Worm (Caenorhabditis elegans) whole organism, L1 larva: ENCODE results near the gene ceh-40.

Source experiments
- C16A3.4 ChIP-seq: fragments of 150-350 bp; optimal IDR thresholded peaks from 2 replicates; lab custom pipeline; 2014; ENCODE audit warnings: missing biosample characterization, missing genetic modification characterization
- F16B12.6 ChIP-seq: fragments of 150-350 bp; optimal IDR thresholded peaks from 2 replicates; lab custom pipeline; 2014; ENCODE audit warnings: missing biosample characterization, missing genetic modification characterization
- Y116A8C.19 ChIP-seq: sonication (generic microtip); optimal IDR thresholded peaks from 2 replicates; lab custom pipeline; 2016; ENCODE audit warnings: missing compliant biosample characterization, missing genetic modification characterization, borderline replicate concordance
- aha-1 ChIP-seq: fragments of 150-350 bp; optimal IDR thresholded peaks from 2 replicates; lab custom pipeline; 2014; ENCODE audit warnings: missing biosample characterization, missing genetic modification characterization
- alr-1 ChIP-seq: fragments of 200-800 bp; sonication (Bioruptor generic); optimal IDR thresholded peaks from 2 replicates; lab custom pipeline; 2018; ENCODE audit warnings: borderline replicate concordance, mild to moderate bottlenecking, missing genetic modification characterization, missing compliant biosample characterization
- ama-1 ChIP-seq: fragments of 150-350 bp; optimal IDR thresholded peaks from 2 replicates; lab custom pipeline; 2014
- ceh-63 ChIP-seq: fragments of 200-800 bp; sonication (Bioruptor generic); optimal IDR thresholded peaks from 2 replicates; lab custom pipeline; 2018; ENCODE audit warnings: mild to moderate bottlenecking, missing genetic modification characterization, missing compliant biosample characterization
- ceh-8 ChIP-seq: fragments of 200-800 bp; sonication (Bioruptor generic); optimal IDR thresholded peaks from 2 replicates; lab custom pipeline; 2018; ENCODE audit warnings: mild to moderate bottlenecking, missing genetic modification characterization, moderate library complexity, missing compliant biosample characterization
- ceh-88 ChIP-seq: fragments of 200-800 bp; sonication (Bioruptor generic); IDR thresholded peaks from 2 replicates; pipeline ENCODE4 v1.3.6; 2022; ENCODE audit warnings: missing genetic modification characterization, missing compliant biosample characterization
- dsc-1 ChIP-seq: sonication (generic microtip); optimal IDR thresholded peaks from 2 replicates; lab custom pipeline; 2016; ENCODE audit warnings: mild to moderate bottlenecking, missing genetic modification characterization, missing compliant biosample characterization
- efl-1 ChIP-seq, 4 experiments: fragments of 150-350 bp; optimal IDR thresholded peaks in 3 of 4; peaks in 1 of 4; 1 replicate in 1 of 4; 2 replicates in 3 of 4; lab custom pipeline; 2014; ENCODE audit warnings: missing biosample characterization in 2 of 4, missing genetic modification characterization in 2 of 4, missing genetic modification reagents in 2 of 4
- elt-2 ChIP-seq: sonication (generic microtip); optimal IDR thresholded peaks from 2 replicates; lab custom pipeline; 2016; ENCODE audit warnings: missing genetic modification characterization, mild to moderate bottlenecking, inconsistent platforms, missing compliant biosample characterization, missing genetic modification reagents
- ets-5 ChIP-seq: fragments of 200-800 bp; sonication (Bioruptor generic); IDR thresholded peaks from 2 replicates; pipeline ENCODE4 v1.3.6; 2022; ENCODE audit warnings: missing genetic modification characterization, missing compliant biosample characterization
- fkh-8 ChIP-seq: sonication (generic microtip); optimal IDR thresholded peaks from 2 replicates; lab custom pipeline; 2016; ENCODE audit warnings: mild to moderate bottlenecking, missing genetic modification characterization, missing compliant biosample characterization
- grh-1 ChIP-seq: fragments of 200-800 bp; sonication (Bioruptor generic); IDR thresholded peaks from 2 replicates; pipeline ENCODE4 v1.3.6; 2022; ENCODE audit warnings: missing genetic modification reagents, missing genetic modification characterization, missing compliant biosample characterization
- hlh-4 ChIP-seq: sonication (generic microtip); optimal IDR thresholded peaks from 2 replicates; lab custom pipeline; 2016; ENCODE audit warnings: mild to moderate bottlenecking, missing genetic modification characterization, missing compliant biosample characterization
- irx-1 ChIP-seq: sonication (generic microtip); optimal IDR thresholded peaks from 2 replicates; lab custom pipeline; 2016; ENCODE audit warnings: missing genetic modification characterization, missing compliant biosample characterization
- isw-1 ChIP-seq: fragments of 200-800 bp; sonication (Bioruptor generic); IDR thresholded peaks from 2 replicates; pipeline ENCODE4 v1.3.6; 2022; ENCODE audit warnings: missing genetic modification characterization, missing compliant biosample characterization
- jun-1 ChIP-seq: fragments of 150-350 bp; optimal IDR thresholded peaks from 2 replicates; lab custom pipeline; 2014; ENCODE audit warnings: missing biosample characterization, missing genetic modification reagents, missing genetic modification characterization
- lin-14 ChIP-seq: fragments of 200-800 bp; sonication (Bioruptor generic); optimal IDR thresholded peaks from 2 replicates; lab custom pipeline; 2018; ENCODE audit warnings: mild to moderate bottlenecking, missing genetic modification characterization, moderate library complexity, missing compliant biosample characterization
- mdl-1 ChIP-seq, 2 experiments: fragments of 150-350 bp; optimal IDR thresholded peaks; 2 replicates each; lab custom pipeline; 2014 to 2017; ENCODE audit warnings: missing biosample characterization in 2 of 2, missing genetic modification characterization in 2 of 2, inconsistent platforms in 1 of 2
- mep-1 ChIP-seq: fragments of 150-350 bp; optimal IDR thresholded peaks from 2 replicates; lab custom pipeline; 2014; ENCODE audit warnings: missing biosample characterization, missing genetic modification characterization
- nhr-19 ChIP-seq: fragments of 200-800 bp; sonication (Bioruptor generic); conservative IDR thresholded peaks from 2 replicates; pipeline ENCODE4 v1.3.6; 2022; ENCODE audit warnings: missing genetic modification characterization, missing compliant biosample characterization
- nhr-20 ChIP-seq: sonication (generic microtip); optimal IDR thresholded peaks from 2 replicates; lab custom pipeline; 2016; ENCODE audit warnings: mild to moderate bottlenecking, missing genetic modification characterization, missing compliant biosample characterization
- nhr-76 ChIP-seq: sonication (generic microtip); optimal IDR thresholded peaks from 2 replicates; lab custom pipeline; 2017; ENCODE audit warnings: missing biosample characterization, missing genetic modification characterization
- nhr-84 ChIP-seq: sonication (generic microtip); optimal IDR thresholded peaks from 2 replicates; lab custom pipeline; 2017; ENCODE audit warnings: missing biosample characterization, missing genetic modification characterization
- pag-3 ChIP-seq: sonication (generic microtip); optimal IDR thresholded peaks from 2 replicates; lab custom pipeline; 2017; ENCODE audit warnings: missing genetic modification characterization, mild to moderate bottlenecking, missing compliant biosample characterization, antibody characterized with exemption, borderline replicate concordance; ENCODE audit not compliant: insufficient read depth
- rnt-1 ChIP-seq: sonication (generic microtip); optimal IDR thresholded peaks from 2 replicates; lab custom pipeline; 2016; ENCODE audit warnings: mild to moderate bottlenecking, missing genetic modification characterization, moderate library complexity, missing compliant biosample characterization
- skn-1 ChIP-seq: fragments of 150-350 bp; optimal IDR thresholded peaks from 2 replicates; lab custom pipeline; 2014; ENCODE audit warnings: missing biosample characterization, missing genetic modification characterization
- snpc-4 ChIP-seq: fragments of 150-350 bp; optimal IDR thresholded peaks from 2 replicates; lab custom pipeline; 2014; ENCODE audit warnings: missing biosample characterization, missing genetic modification characterization
- snu-23 ChIP-seq: sonication (generic microtip); optimal IDR thresholded peaks from 2 replicates; lab custom pipeline; 2016; ENCODE audit warnings: missing genetic modification characterization, missing compliant biosample characterization
- sox-4 ChIP-seq: sonication (generic microtip); optimal IDR thresholded peaks from 2 replicates; lab custom pipeline; 2016; ENCODE audit warnings: missing genetic modification characterization, missing compliant biosample characterization
- sptf-1 ChIP-seq: fragments of 150-350 bp; optimal IDR thresholded peaks from 2 replicates; lab custom pipeline; 2014; ENCODE audit warnings: missing biosample characterization, missing genetic modification characterization
- sup-37 ChIP-seq: fragments of 200-800 bp; sonication (Bioruptor generic); optimal IDR thresholded peaks from 2 replicates; lab custom pipeline; 2018; ENCODE audit warnings: mild to moderate bottlenecking, missing genetic modification characterization, missing compliant biosample characterization
- unc-30 ChIP-seq: sonication (generic microtip); optimal IDR thresholded peaks from 2 replicates; lab custom pipeline; 2017; ENCODE audit warnings: missing biosample characterization, missing genetic modification characterization
- unc-62 ChIP-seq: fragments of 150-350 bp; optimal IDR thresholded peaks from 2 replicates; lab custom pipeline; 2014; ENCODE audit warnings: missing biosample characterization, missing genetic modification reagents, missing genetic modification characterization
- vab-15 ChIP-seq: sonication (generic microtip); optimal IDR thresholded peaks from 2 replicates; lab custom pipeline; 2017; ENCODE audit warnings: missing genotype, mild to moderate bottlenecking, missing genetic modification characterization, missing compliant biosample characterization
- xbp-1 ChIP-seq: sonication (generic microtip); optimal IDR thresholded peaks from 2 replicates; lab custom pipeline; 2016; ENCODE audit warnings: missing genetic modification characterization, missing compliant biosample characterization
- zip-4 ChIP-seq: fragments of 200-800 bp; sonication (Bioruptor generic); optimal IDR thresholded peaks from 2 replicates; lab custom pipeline; 2018; ENCODE audit warnings: mild to moderate bottlenecking, missing genetic modification characterization, moderate library complexity, missing compliant biosample characterization
- ztf-4 ChIP-seq: fragments of 150-350 bp; optimal IDR thresholded peaks from 2 replicates; lab custom pipeline; 2014; ENCODE audit warnings: missing biosample characterization, missing genetic modification characterization

Gene ceh-40

DNA sequence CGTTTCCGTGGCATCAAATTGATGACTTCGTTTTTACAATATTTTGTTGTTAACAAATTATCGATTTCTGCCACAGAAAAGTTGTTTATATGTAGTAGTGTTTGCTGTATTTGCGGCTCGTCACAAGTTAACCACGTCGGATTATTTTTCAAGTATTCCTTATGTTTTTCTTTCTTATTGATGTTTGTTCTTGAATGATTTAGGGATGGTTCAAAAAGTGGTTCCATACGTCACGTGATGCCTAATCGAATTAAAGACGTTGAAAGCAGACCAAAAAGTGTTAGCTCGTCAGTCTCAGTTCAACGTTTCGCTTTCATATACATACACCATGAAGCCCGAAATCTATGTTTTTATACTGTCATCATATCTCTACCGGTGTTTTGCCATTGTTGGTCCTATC, 35.1 kb downstream of the ceh-40 start, which contains the start of gene lips-2:
lips-2 (plus strand) TSS at position 301 of the 400 bp plus-strand sequence.
- TF ChIP-seq efl-1 (optimal IDR thresholded peaks at IDR 0.05; lab: Kevin White, UChicago) = no peak
- no peak for TF ChIP-seq efl-1 (GFP tag; optimal IDR thresholded peaks at IDR 0.05 in 1 of 2; lab: Kevin White, UChicago)
- TF ChIP-seq skn-1 (tag; lab: Kevin White, UChicago) = no peak
- no peak for TF ChIP-seq aha-1
- no peak for TF ChIP-seq mdl-1 (tag; optimal IDR thresholded peaks at IDR 0.05; lab: Kevin White, UChicago)
- no peak for TF ChIP-seq zip-4 (GFP tag; lab: Kevin White, UChicago)
- TF ChIP-seq xbp-1 (tag; lab: Kevin White, UChicago) = no peak
- no peak for TF ChIP-seq elt-2 (tag; lab: Kevin White, UChicago)
- no peak for TF ChIP-seq dsc-1 (tag; lab: Kevin White, UChicago)
- no peak for TF ChIP-seq jun-1 (tag; lab: Kevin White, UChicago)
- no peak for TF ChIP-seq ceh-8 (GFP tag; lab: Kevin White, UChicago)
- no peak for TF ChIP-seq snpc-4 (tag; lab: Kevin White, UChicago)
- TF ChIP-seq ztf-4 = no peak
- no peak for TF ChIP-seq ets-5 (GFP tag; lab: Robert Waterston, UW)
- no peak for TF ChIP-seq alr-1 (tag; lab: Kevin White, UChicago)
- TF ChIP-seq isw-1 (GFP tag; lab: Robert Waterston, UW) = no peak
- TF ChIP-seq C16A3.4 (tag; lab: Kevin White, UChicago) = no peak
- no peak for TF ChIP-seq mep-1 (tag; lab: Kevin White, UChicago)
- no peak for TF ChIP-seq F16B12.6
- TF ChIP-seq, all 84 proteins: peak for 0

DNA sequence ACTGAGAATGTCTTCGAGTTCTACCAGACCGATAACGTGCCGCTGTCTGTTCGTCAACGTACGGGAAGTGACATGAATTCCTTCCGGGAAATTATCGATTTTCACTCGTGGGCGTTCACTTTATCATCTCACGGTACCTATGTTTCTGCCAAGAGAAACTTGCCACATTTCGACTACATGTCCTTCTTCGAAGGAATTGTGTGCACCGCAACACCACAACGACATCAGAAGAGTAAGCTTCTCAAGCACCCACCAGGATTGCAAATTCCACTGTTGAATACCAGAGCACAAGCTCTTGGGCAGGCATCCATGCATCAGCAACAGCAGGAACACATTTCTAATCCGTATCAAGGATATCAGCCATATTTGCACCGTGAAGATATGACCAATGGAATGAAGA, 36.4 kb downstream of the ceh-40 start:
- no peak for TF ChIP-seq nhr-20 (tag; lab: Kevin White, UChicago)
- no peak for TF ChIP-seq sptf-1
- no peak for TF ChIP-seq ceh-88 (GFP tag; lab: Robert Waterston, UW)
- TF ChIP-seq grh-1 = no peak
- TF ChIP-seq ama-1 (lab: Kevin White, UChicago) = no peak
- no peak for TF ChIP-seq xbp-1 (tag; lab: Kevin White, UChicago)
- no peak for TF ChIP-seq irx-1 (tag; lab: Kevin White, UChicago)
- no peak for TF ChIP-seq hlh-4 (tag; lab: Kevin White, UChicago)
- no peak for TF ChIP-seq rnt-1 (tag; lab: Kevin White, UChicago)
- no peak for TF ChIP-seq nhr-19 (GFP tag; lab: Robert Waterston, UW)
- no peak for TF ChIP-seq unc-30 (tag; lab: Kevin White, UChicago)
- TF ChIP-seq Y116A8C.19 (tag; lab: Kevin White, UChicago) = no peak
- TF ChIP-seq nhr-76 (tag; lab: Kevin White, UChicago) = no peak
- no peak for TF ChIP-seq pag-3 (tag; lab: Kevin White, UChicago)
- TF ChIP-seq vab-15 (tag; lab: Kevin White, UChicago) = no peak
- no peak for TF ChIP-seq alr-1 (tag; lab: Kevin White, UChicago)

DNA sequence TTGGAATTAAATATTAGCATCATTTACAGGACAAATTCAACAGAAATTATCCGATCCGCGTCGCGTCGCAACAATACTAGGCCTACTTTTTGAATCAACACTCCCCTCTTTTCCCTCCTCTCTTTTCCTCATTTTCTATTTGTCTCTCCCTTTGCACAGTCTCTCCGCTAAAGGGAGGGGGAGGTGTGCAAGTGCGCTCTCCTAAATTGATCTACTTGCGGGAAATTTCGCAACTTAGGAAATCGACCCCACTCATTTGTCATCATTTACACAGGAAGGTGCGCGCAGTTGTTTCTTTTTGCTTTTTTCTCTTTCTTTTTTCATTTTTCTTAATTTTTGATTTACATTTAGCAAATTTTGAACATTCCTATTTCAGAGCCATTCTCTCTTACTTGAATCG, 37.7 kb downstream of the ceh-40 start, which contains the start of gene C04B4.2:
C04B4.2 (plus strand) TSS at position 371 of the 400 bp plus-strand sequence.
- TF ChIP-seq sox-4 = no peak
- TF ChIP-seq isw-1 (GFP tag; lab: Robert Waterston, UW) = no peak
- TF ChIP-seq rnt-1 (tag; lab: Kevin White, UChicago) = no peak
- no peak for TF ChIP-seq nhr-84 (tag; lab: Kevin White, UChicago)

DNA sequence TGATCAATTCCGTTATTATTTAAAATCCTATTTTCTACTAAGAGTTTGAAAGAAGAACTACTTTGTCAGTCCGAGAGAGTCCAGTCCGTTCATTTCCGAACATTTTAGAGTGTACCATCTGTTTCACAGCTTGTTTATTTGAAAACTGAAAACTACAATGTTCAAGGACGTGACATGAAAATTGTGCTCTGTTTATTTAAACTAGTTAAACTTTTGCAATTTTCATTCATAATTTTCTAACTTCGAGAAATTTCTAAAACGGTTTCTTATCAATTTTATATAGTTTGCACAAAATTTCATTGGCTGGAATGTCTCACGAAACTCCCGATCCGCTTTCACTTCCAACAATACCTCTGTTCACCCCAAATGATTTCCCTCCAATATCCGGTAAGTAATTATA, 40.1 kb downstream of the ceh-40 start, which contains the start of gene C04B4.1:
C04B4.1 (plus strand) TSS at position 301 of the 400 bp plus-strand sequence.
- no peak for TF ChIP-seq lin-14 (GFP tag; lab: Kevin White, UChicago)
- TF ChIP-seq C16A3.4 (tag; lab: Kevin White, UChicago) = no peak
- no peak for TF ChIP-seq F16B12.6
- TF ChIP-seq ceh-63 (GFP tag; lab: Kevin White, UChicago) = no peak
- no peak for TF ChIP-seq skn-1 (tag; lab: Kevin White, UChicago)
- TF ChIP-seq fkh-8 (tag; lab: Kevin White, UChicago) = no peak
- no peak for TF ChIP-seq unc-30 (tag; lab: Kevin White, UChicago)
- TF ChIP-seq sup-37 = no peak
- TF ChIP-seq unc-62 (GFP tag; lab: Kevin White, UChicago) = no peak
- no peak for TF ChIP-seq pag-3 (tag; lab: Kevin White, UChicago)
- TF ChIP-seq nhr-84 (tag; lab: Kevin White, UChicago) = no peak
- no peak for TF ChIP-seq snu-23
- no peak for TF ChIP-seq sptf-1
